Fruit fly (Drosophila melanogaster) whole organism, embryonic: ENCODE results near the gene CG31233.

Experiments
- Blimp-1 ChIP-seq: fragments of 200-800 bp; sonication (Bioruptor generic); optimal IDR thresholded peaks from 3 replicates; lab custom pipeline; 2018; ENCODE audit warnings: missing biosample characterization, missing genetic modification characterization, mild to moderate bottlenecking, moderate library complexity, missing genetic modification reagents
- CG1024 ChIP-seq: fragments of 200-800 bp; sonication (Bioruptor generic); IDR thresholded peaks from 2 replicates; pipeline ENCODE4 v1.3.6; 2022; ENCODE audit warnings: missing biosample characterization, missing genetic modification characterization
- CG10274 ChIP-seq: fragments of 200-800 bp; sonication (Bioruptor generic); optimal IDR thresholded peaks from 3 replicates; lab custom pipeline; 2017; ENCODE audit warnings: missing biosample characterization, mild to moderate bottlenecking, missing genetic modification characterization
- CG10543 ChIP-seq: fragments of 200-800 bp; sonication (Bioruptor generic); optimal IDR thresholded peaks from 3 replicates; lab custom pipeline; 2017; ENCODE audit warnings: missing biosample characterization, mild to moderate bottlenecking, missing genetic modification characterization, moderate library complexity
- CG11504 ChIP-seq: fragments of 200-800 bp; sonication (Bioruptor generic); optimal IDR thresholded peaks from 3 replicates; lab custom pipeline; 2019; ENCODE audit warnings: missing biosample characterization, mild to moderate bottlenecking, missing genetic modification characterization, moderate library complexity
- CG13296 ChIP-seq: fragments of 200-800 bp; sonication (Bioruptor generic); optimal IDR thresholded peaks from 3 replicates; lab custom pipeline; 2018; ENCODE audit warnings: missing biosample characterization, mild to moderate bottlenecking, missing genetic modification characterization
- CG13775 ChIP-seq: fragments of 200-800 bp; sonication (Bioruptor generic); optimal IDR thresholded peaks from 3 replicates; lab custom pipeline; 2017; ENCODE audit warnings: missing biosample characterization, mild to moderate bottlenecking, missing genetic modification characterization
- CG14050 ChIP-seq: fragments of 200-800 bp; sonication (Bioruptor generic); IDR thresholded peaks from 3 replicates; pipeline ENCODE4 v1.3.6; 2022; ENCODE audit warnings: missing biosample characterization, missing genetic modification characterization
- CG15601 ChIP-seq: fragments of 200-800 bp; sonication (Bioruptor generic); optimal IDR thresholded peaks from 3 replicates; lab custom pipeline; 2019; ENCODE audit warnings: missing biosample characterization, mild to moderate bottlenecking, missing genetic modification characterization, moderate library complexity
- CG1647 ChIP-seq: fragments of 200-800 bp; sonication (Bioruptor generic); optimal IDR thresholded peaks from 3 replicates; lab custom pipeline; 2016; ENCODE audit warnings: missing biosample characterization, missing genetic modification characterization
- CG16815 ChIP-seq: fragments of 200-800 bp; sonication (Bioruptor generic); optimal IDR thresholded peaks from 3 replicates; lab custom pipeline; 2017; ENCODE audit warnings: missing biosample characterization, mild to moderate bottlenecking, missing genetic modification characterization
- CG16863 ChIP-seq: fragments of 200-800 bp; sonication (Bioruptor generic); optimal IDR thresholded peaks from 3 replicates; lab custom pipeline; 2016; ENCODE audit warnings: missing biosample characterization, missing genetic modification characterization
- CG17328 ChIP-seq: fragments of 200-800 bp; sonication (Bioruptor generic); IDR thresholded peaks from 2 replicates; pipeline ENCODE4 v1.3.6; 2022; ENCODE audit warnings: missing biosample characterization, missing genetic modification characterization
- CG2116 ChIP-seq: fragments of 200-800 bp; sonication (Bioruptor generic); optimal IDR thresholded peaks from 3 replicates; lab custom pipeline; 2018; ENCODE audit warnings: missing biosample characterization, mild to moderate bottlenecking, missing genetic modification characterization
- CG2129 ChIP-seq: fragments of 200-800 bp; sonication (Bioruptor generic); IDR thresholded peaks from 2 replicates; pipeline ENCODE4 v1.3.6; 2022; ENCODE audit warnings: missing biosample characterization, missing genetic modification characterization; ENCODE audit not compliant: partially characterized antibody
- CG2199 ChIP-seq: fragments of 200-800 bp; sonication (Bioruptor generic); IDR thresholded peaks from 3 replicates; pipeline ENCODE4 v1.3.6; 2022; ENCODE audit warnings: missing biosample characterization, missing genetic modification characterization
- CG30431 ChIP-seq: fragments of 200-800 bp; sonication (Bioruptor generic); optimal IDR thresholded peaks from 2 replicates; lab custom pipeline; 2017; ENCODE audit warnings: missing biosample characterization, missing genetic modification characterization
- CG32772 ChIP-seq: fragments of 200-800 bp; sonication (Bioruptor generic); IDR thresholded peaks from 2 replicates; pipeline ENCODE4 v1.3.6; 2022; ENCODE audit warnings: missing biosample characterization, missing genetic modification characterization
- CG4707 ChIP-seq: fragments of 200-800 bp; sonication (Bioruptor generic); optimal IDR thresholded peaks from 2 replicates; lab custom pipeline; 2018; ENCODE audit warnings: missing biosample characterization, mild to moderate bottlenecking, missing genetic modification characterization, moderate library complexity
- CG4854 ChIP-seq: fragments of 200-800 bp; sonication (Bioruptor generic); optimal IDR thresholded peaks from 2 replicates; lab custom pipeline; 2016; ENCODE audit warnings: missing biosample characterization, missing genetic modification characterization, inconsistent platforms
- CG5953 ChIP-seq: fragments of 200-800 bp; sonication (Bioruptor generic); IDR thresholded peaks from 2 replicates; pipeline ENCODE4 v1.3.6; 2022; ENCODE audit warnings: missing biosample characterization, missing genetic modification characterization
- CG6854 ChIP-seq: fragments of 200-800 bp; sonication (Bioruptor generic); optimal IDR thresholded peaks from 3 replicates; lab custom pipeline; 2017; ENCODE audit warnings: missing biosample characterization, mild to moderate bottlenecking, missing genetic modification characterization
- CG7271 ChIP-seq: fragments of 200-800 bp; sonication (Bioruptor generic); optimal IDR thresholded peaks from 2 replicates; lab custom pipeline; 2018; ENCODE audit warnings: missing biosample characterization, mild to moderate bottlenecking, missing genetic modification characterization, moderate library complexity
- CG7987 ChIP-seq: fragments of 200-800 bp; sonication (Bioruptor generic); optimal IDR thresholded peaks from 2 replicates; lab custom pipeline; 2018; ENCODE audit warnings: missing biosample characterization, mild to moderate bottlenecking, missing genetic modification characterization, moderate library complexity
- CG8924 ChIP-seq: fragments of 200-800 bp; optimal IDR thresholded peaks from 3 replicates; lab custom pipeline; 2019; ENCODE audit warnings: missing biosample characterization, mild to moderate bottlenecking, missing genetic modification characterization, moderate library complexity
- Chrac-16 ChIP-seq: fragments of 200-800 bp; sonication (Bioruptor generic); optimal IDR thresholded peaks from 3 replicates; lab custom pipeline; 2016; ENCODE audit warnings: missing biosample characterization, missing genetic modification characterization
- D19A ChIP-seq: fragments of 200-800 bp; optimal IDR thresholded peaks from 3 replicates; lab custom pipeline; 2019; ENCODE audit warnings: missing biosample characterization, mild to moderate bottlenecking, missing genetic modification characterization, moderate library complexity
- Dll ChIP-seq: fragments of 200-800 bp; sonication (Bioruptor generic); IDR thresholded peaks from 4 replicates; pipeline ENCODE4 v1.3.6; 2022; ENCODE audit warnings: missing biosample characterization, missing genetic modification characterization; ENCODE audit not compliant: partially characterized antibody
- Ets65A ChIP-seq: fragments of 200-800 bp; sonication (Bioruptor generic); peaks from one replicate; lab custom pipeline; 2016; ENCODE audit warnings: missing biosample characterization, missing genetic modification characterization
- Hmx ChIP-seq: fragments of 200-800 bp; sonication (Bioruptor generic); optimal IDR thresholded peaks from 2 replicates; lab custom pipeline; 2016; ENCODE audit warnings: missing biosample characterization, missing genetic modification characterization
- MESR4 ChIP-seq: fragments of 200-800 bp; sonication (Bioruptor generic); optimal IDR thresholded peaks from 2 replicates; lab custom pipeline; 2018; ENCODE audit warnings: missing biosample characterization, mild to moderate bottlenecking, missing genetic modification characterization, moderate library complexity
- Med ChIP-seq: fragments of 200-800 bp; sonication (Bioruptor generic); peaks from one replicate; lab custom pipeline; 2016; ENCODE audit warnings: missing biosample characterization, missing genetic modification characterization, mild to moderate bottlenecking, inconsistent platforms, moderate library complexity
- Myb ChIP-seq: fragments of 200-800 bp; sonication (Bioruptor generic); optimal IDR thresholded peaks from 2 replicates; lab custom pipeline; 2016; ENCODE audit warnings: missing biosample characterization, missing genetic modification characterization
- Oaz ChIP-seq: fragments of 200-800 bp; sonication (Bioruptor generic); IDR thresholded peaks from 2 replicates; pipeline ENCODE4 v1.3.6; 2022; ENCODE audit warnings: missing biosample characterization, missing genetic modification characterization
- Ssrp ChIP-seq: fragments of 200-800 bp; sonication (Bioruptor generic); optimal IDR thresholded peaks from 2 replicates; lab custom pipeline; 2018; ENCODE audit warnings: missing biosample characterization, mild to moderate bottlenecking, missing genetic modification characterization, moderate library complexity
- aop ChIP-seq: fragments of 200-800 bp; sonication (Bioruptor generic); IDR thresholded peaks from 2 replicates; pipeline ENCODE4 v1.3.6; 2022; ENCODE audit warnings: missing biosample characterization, missing genetic modification characterization
- bowl ChIP-seq: fragments of 200-800 bp; sonication (Bioruptor generic); IDR thresholded peaks from 2 replicates; pipeline ENCODE4 v1.3.6; 2022; ENCODE audit warnings: missing biosample characterization, missing genetic modification characterization
- br ChIP-seq: fragments of >200 bp; optimal IDR thresholded peaks from 2 replicates; lab custom pipeline; 2017
- chn ChIP-seq: fragments of 200-800 bp; sonication (Bioruptor generic); optimal IDR thresholded peaks from 2 replicates; lab custom pipeline; 2016; ENCODE audit warnings: missing biosample characterization, missing genetic modification characterization
- croc ChIP-seq: fragments of 200-800 bp; sonication (Bioruptor generic); conservative IDR thresholded peaks from 3 replicates; pipeline ENCODE4 v1.3.6; 2022; ENCODE audit warnings: missing biosample characterization, missing genetic modification characterization
- crol ChIP-seq: fragments of 200-800 bp; sonication (Bioruptor generic); IDR thresholded peaks from 2 replicates; pipeline ENCODE4 v1.3.6; 2022; ENCODE audit warnings: missing biosample characterization, missing genetic modification characterization
- ftz-f1 ChIP-seq: fragments of 200-800 bp; sonication (Bioruptor generic); optimal IDR thresholded peaks from 2 replicates; lab custom pipeline; 2016; ENCODE audit warnings: missing biosample characterization, missing genetic modification characterization
- gem ChIP-seq: fragments of 200-800 bp; sonication (Bioruptor generic); optimal IDR thresholded peaks from 2 replicates; lab custom pipeline; 2019; ENCODE audit warnings: missing biosample characterization, mild to moderate bottlenecking, missing genetic modification characterization, moderate library complexity
- lbe ChIP-seq: fragments of 200-800 bp; sonication (Bioruptor generic); optimal IDR thresholded peaks from 2 replicates; lab custom pipeline; 2016; ENCODE audit warnings: missing biosample characterization, mild to moderate bottlenecking, missing genetic modification characterization
- nom ChIP-seq: fragments of 200-800 bp; sonication (Bioruptor generic); optimal IDR thresholded peaks from 2 replicates; lab custom pipeline; 2017; ENCODE audit warnings: missing biosample characterization, missing genetic modification characterization, mild to moderate bottlenecking, moderate library complexity, missing genetic modification reagents
- slou ChIP-seq: fragments of 200-800 bp; sonication (Bioruptor generic); optimal IDR thresholded peaks from 3 replicates; lab custom pipeline; 2016; ENCODE audit warnings: missing biosample characterization, missing genetic modification characterization
- tio ChIP-seq: fragments of 200-800 bp; sonication (Bioruptor generic); optimal IDR thresholded peaks from 2 replicates; lab custom pipeline; 2017; ENCODE audit warnings: missing biosample characterization, missing genetic modification characterization, inconsistent platforms
- trh ChIP-seq: fragments of 200-800 bp; sonication (Bioruptor generic); optimal IDR thresholded peaks from 2 replicates; lab custom pipeline; 2016; ENCODE audit warnings: missing biosample characterization, missing genetic modification characterization
- unc-4 ChIP-seq: fragments of 200-800 bp; sonication (Bioruptor generic); IDR thresholded peaks from 2 replicates; pipeline ENCODE4 v1.3.6; 2022; ENCODE audit warnings: missing biosample characterization, missing genetic modification characterization; ENCODE audit not compliant: partially characterized antibody
- vfl ChIP-seq: fragments of 200-800 bp; sonication (Bioruptor generic); optimal IDR thresholded peaks from 2 replicates; lab custom pipeline; 2016; ENCODE audit warnings: missing biosample characterization, missing genetic modification characterization
- zen2 ChIP-seq: fragments of 200-800 bp; sonication (Bioruptor generic); IDR thresholded peaks from 3 replicates; pipeline ENCODE4 v1.3.6; 2022; ENCODE audit warnings: missing biosample characterization, missing genetic modification characterization; ENCODE audit not compliant: partially characterized antibody

Gene CG31233

DNA sequence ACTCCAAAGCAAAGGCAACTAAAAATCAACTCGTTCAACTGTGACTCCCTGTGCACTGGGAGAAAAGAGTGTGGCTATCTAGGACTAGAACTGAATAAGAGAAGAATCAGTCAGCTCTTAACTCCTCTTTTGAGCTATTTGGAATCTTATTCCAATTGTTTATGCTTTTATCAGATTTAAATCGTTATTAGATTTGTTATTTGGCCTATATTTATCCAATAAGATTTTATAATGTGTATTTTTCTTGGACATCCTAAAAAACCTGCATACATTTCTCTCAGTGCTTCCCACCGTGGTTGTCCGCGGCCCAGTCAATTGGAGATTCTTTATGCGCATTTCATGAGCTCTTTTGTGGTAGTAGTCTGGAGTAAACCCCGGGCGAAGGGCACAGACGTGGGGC, 31.8 kb downstream of the CG31233 start (continued):
- TF ChIP-seq CG32772 (peak; percentile 69), crol (GFP tag; lab: Robert Waterston, UW) (no peak), CG4854 (GFP tag; lab: Kevin White, UChicago) (peak; percentile 10), ftz-f1 (GFP tag; lab: Kevin White, UChicago) (no peak), D19A (tag; lab: Kevin White, UChicago) (peak; percentile 58), CG7271 (tag; lab: Kevin White, UChicago) (no peak), vfl (GFP tag; lab: Kevin White, UChicago) (no peak), CG16863 (GFP tag; lab: Kevin White, UChicago) (peak; percentile 60), CG1024 (no peak), slou (GFP tag; lab: Kevin White, UChicago) (peak; percentile 16), lbe (GFP tag; lab: Kevin White, UChicago) (peak; percentile 77), trh (peak; percentile 33), CG11504 (peak; percentile 78), CG15601 (tag; lab: Kevin White, UChicago) (peak; percentile 52), croc (GFP tag; lab: Robert Waterston, UW) (peak; percentile 33; the same call in 1 of the 3 replicates), bowl (no peak; the same call in 1 of the 2 replicates), CG4707 (GFP tag; lab: Kevin White, UChicago) (no peak), CG30431 (GFP tag; lab: Kevin White, UChicago) (peak; percentile 26), br (lab: Kevin White, UChicago) (no peak), Chrac-16 (GFP tag; lab: Kevin White, UChicago) (peak; percentile 61), Oaz (no peak; the same call in 1 of the 2 replicates), CG14050 (GFP tag; lab: Robert Waterston, UW) (no peak; the same call in 2 of the 3 replicates), CG16815 (GFP tag; lab: Kevin White, UChicago) (peak; percentile 52), Ets65A (GFP tag; lab: Kevin White, UChicago) (peak; percentile 98), Ssrp (tag; lab: Kevin White, UChicago) (peak; percentile 59), unc-4 (no peak), CG10274 (GFP tag; lab: Kevin White, UChicago) (peak; percentile 3), chn (GFP tag; lab: Kevin White, UChicago) (peak; percentile 41), CG2129 (no peak), Myb (GFP tag; lab: Kevin White, UChicago) (no peak)

DNA sequence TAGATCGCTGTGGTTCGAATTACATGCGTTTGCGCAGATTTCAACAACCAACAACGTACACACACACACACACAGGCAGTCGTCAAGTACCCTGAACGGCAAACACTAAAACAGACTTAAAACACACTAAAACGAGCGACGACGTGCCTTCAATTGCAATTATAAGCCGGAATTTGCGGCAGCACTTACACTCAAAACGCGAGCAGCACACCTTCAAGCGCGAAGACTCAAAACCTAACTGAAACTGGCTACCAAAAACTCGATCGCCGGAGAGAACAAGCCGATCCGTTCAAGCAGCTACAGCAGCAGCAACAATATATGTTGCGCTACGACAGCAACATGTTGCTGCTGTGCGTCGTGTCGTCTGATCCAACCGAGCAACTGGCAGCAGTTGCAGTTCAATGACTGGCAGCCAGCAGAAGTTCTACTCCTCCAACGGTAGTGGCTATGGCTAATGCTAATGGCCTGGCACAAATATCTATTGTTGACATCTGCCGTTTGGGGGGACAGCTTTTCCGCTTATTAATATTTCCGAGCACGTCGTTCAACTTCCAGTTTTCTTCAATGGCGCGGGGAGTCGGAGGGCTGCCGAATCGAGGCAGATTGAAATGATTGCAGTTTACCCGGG, 32.8 kb downstream of the CG31233 start, which contains the start of gene tsl:
TSS of gene tsl (minus strand) at position 242 of the 628 bp plus-strand sequence.
- TF ChIP-seq zen2 (GFP tag; lab: Robert Waterston, UW) (0 out of 3 replicates have a peak, but pooled peaks have one; percentile 12), crol (GFP tag; lab: Robert Waterston, UW) (peak; percentile 24; the same call in 1 of the 2 replicates), CG2116 (GFP tag; lab: Kevin White, UChicago) (no peak), CG13296 (no peak), CG13775 (no peak), gem (tag; lab: Kevin White, UChicago) (no peak), CG1647 (no peak), CG2199 (GFP tag; lab: Robert Waterston, UW) (peak; percentile 87), Dll (GFP tag; lab: Robert Waterston, UW) (no peak), CG8924 (tag; lab: Kevin White, UChicago) (no peak), aop (GFP tag; lab: Robert Waterston, UW) (no peak), CG17328 (GFP tag; lab: Robert Waterston, UW) (no peak), tio (GFP tag; lab: Kevin White, UChicago) (no peak), CG5953 (GFP tag; lab: Robert Waterston, UW) (no peak), Hmx (GFP tag; lab: Kevin White, UChicago) (no peak), Med (GFP tag; lab: Kevin White, UChicago) (peak; percentile 61), nom (GFP tag; lab: Kevin White, UChicago) (peak; percentile 34), MESR4 (no peak), CG10543 (GFP tag; lab: Kevin White, UChicago) (no peak), Blimp-1 (GFP tag; lab: Kevin White, UChicago) (peak; percentile 18), CG6854 (GFP tag; lab: Kevin White, UChicago) (no peak), CG7987 (GFP tag; lab: Kevin White, UChicago) (no peak)
